Fruit fly (Drosophila melanogaster) whole organism, prepupa: Measurements from ENCODE around the gene CG5071.
A peak's percentile ranks its signal among the peaks of the same experiment; 100 is the strongest.

Experiments
- Blimp-1 ChIP-seq: fragments of 200-800 bp; sonication (Bioruptor generic); optimal IDR thresholded peaks from 3 replicates; lab custom pipeline; 2017; ENCODE audit warnings: missing biosample characterization, missing genetic modification characterization, mild to moderate bottlenecking, moderate library complexity, missing genetic modification reagents
- CG10631 ChIP-seq: fragments of 200-800 bp; sonication (Bioruptor generic); optimal IDR thresholded peaks from 2 replicates; lab custom pipeline; 2016; ENCODE audit warnings: missing biosample characterization, missing genetic modification characterization
- CG11294 ChIP-seq: fragments of 200-800 bp; sonication (Bioruptor generic); IDR thresholded peaks from 2 replicates; pipeline ENCODE4 v1.3.6; 2022; ENCODE audit warnings: missing biosample characterization, missing genetic modification characterization
- CG11762 ChIP-seq: fragments of 200-800 bp; sonication (Bioruptor generic); optimal IDR thresholded peaks from 3 replicates; lab custom pipeline; 2016; ENCODE audit warnings: missing biosample characterization, missing genetic modification characterization; ENCODE audit not compliant: insufficient read depth
- CG15336 ChIP-seq: fragments of 200-800 bp; sonication (Bioruptor generic); IDR thresholded peaks from 2 replicates; pipeline ENCODE4 v1.3.6; 2022; ENCODE audit warnings: missing biosample characterization, missing genetic modification characterization
- CG1621 ChIP-seq: fragments of 200-800 bp; sonication (Bioruptor generic); optimal IDR thresholded peaks from 3 replicates; lab custom pipeline; 2018; ENCODE audit warnings: missing biosample characterization, mild to moderate bottlenecking, missing genetic modification characterization
- CG31627 ChIP-seq: fragments of 200-800 bp; sonication (Bioruptor generic); optimal IDR thresholded peaks from 3 replicates; lab custom pipeline; 2016; ENCODE audit warnings: missing biosample characterization, missing genetic modification characterization
- CG32006 ChIP-seq: fragments of 200-800 bp; sonication (Bioruptor generic); optimal IDR thresholded peaks from 3 replicates; lab custom pipeline; 2017; ENCODE audit warnings: missing biosample characterization, mild to moderate bottlenecking, missing genetic modification characterization
- CG34406 ChIP-seq: fragments of 200-800 bp; sonication (Bioruptor generic); optimal IDR thresholded peaks from 3 replicates; lab custom pipeline; 2016; ENCODE audit warnings: missing biosample characterization, missing genetic modification characterization
- CG3919 ChIP-seq: fragments of 200-800 bp; sonication (Bioruptor generic); optimal IDR thresholded peaks from 3 replicates; lab custom pipeline; 2016; ENCODE audit warnings: missing biosample characterization, missing genetic modification characterization
- CG4318 ChIP-seq: fragments of 200-800 bp; sonication (Bioruptor generic); optimal IDR thresholded peaks from 3 replicates; lab custom pipeline; 2017; ENCODE audit warnings: missing biosample characterization, mild to moderate bottlenecking, missing genetic modification characterization
- CG6163 ChIP-seq: fragments of 200-800 bp; sonication (Bioruptor generic); IDR thresholded peaks from 3 replicates; pipeline ENCODE4 v1.3.6; 2022; ENCODE audit warnings: missing biosample characterization, missing genetic modification characterization
- CG6276 ChIP-seq: fragments of 200-800 bp; sonication (Bioruptor generic); optimal IDR thresholded peaks from 2 replicates; lab custom pipeline; 2017; ENCODE audit warnings: missing biosample characterization, mild to moderate bottlenecking, missing genetic modification characterization
- CG6854 ChIP-seq: fragments of 200-800 bp; sonication (Bioruptor generic); optimal IDR thresholded peaks from 2 replicates; lab custom pipeline; 2017; ENCODE audit warnings: missing biosample characterization, mild to moderate bottlenecking, missing genetic modification characterization
- CG8119 ChIP-seq: fragments of 200-800 bp; sonication (Bioruptor generic); IDR thresholded peaks from 3 replicates; pipeline ENCODE4 v1.3.6; 2022; ENCODE audit warnings: missing biosample characterization, missing genetic modification characterization
- CG9139 ChIP-seq: fragments of 200-800 bp; sonication (Bioruptor generic); optimal IDR thresholded peaks from 3 replicates; lab custom pipeline; 2017; ENCODE audit warnings: missing biosample characterization, mild to moderate bottlenecking, missing genetic modification characterization
- Eip78C ChIP-seq: fragments of 200-800 bp; sonication (Bioruptor generic); peaks from one replicate; lab custom pipeline; 2016; ENCODE audit warnings: missing biosample characterization, missing genetic modification characterization
- Ets21C ChIP-seq: fragments of 200-800 bp; sonication (Bioruptor generic); optimal IDR thresholded peaks from 3 replicates; lab custom pipeline; 2016; ENCODE audit warnings: missing biosample characterization, missing genetic modification characterization
- Gug ChIP-seq: fragments of 200-800 bp; sonication (Bioruptor generic); IDR thresholded peaks from 2 replicates; pipeline ENCODE4 v1.3.6; 2022; ENCODE audit warnings: missing biosample characterization, missing genetic modification characterization
- Hr38 ChIP-seq: sonication (Bioruptor generic); optimal IDR thresholded peaks from 2 replicates; lab custom pipeline; 2016; ENCODE audit warnings: missing biosample characterization, missing genetic modification characterization
- Hr39 ChIP-seq: fragments of 200-800 bp; sonication (Bioruptor generic); optimal IDR thresholded peaks from 2 replicates; lab custom pipeline; 2016; ENCODE audit warnings: missing biosample characterization, missing genetic modification characterization
- Hr4 ChIP-seq: fragments of 200-800 bp; sonication (Bioruptor generic); optimal IDR thresholded peaks from 3 replicates; lab custom pipeline; 2016; ENCODE audit warnings: missing biosample characterization, missing genetic modification characterization
- Met ChIP-seq: fragments of 200-800 bp; sonication (Bioruptor generic); optimal IDR thresholded peaks from 3 replicates; lab custom pipeline; 2016; ENCODE audit warnings: missing biosample characterization, missing genetic modification characterization
- OdsH ChIP-seq: fragments of 200-800 bp; sonication (Bioruptor generic); optimal IDR thresholded peaks from 3 replicates; lab custom pipeline; 2016; ENCODE audit warnings: missing biosample characterization, missing genetic modification characterization
- Smox ChIP-seq: fragments of 200-800 bp; sonication (Bioruptor generic); optimal IDR thresholded peaks from 3 replicates; lab custom pipeline; 2016; ENCODE audit warnings: missing biosample characterization, missing genetic modification characterization
- Sox102F ChIP-seq: fragments of 200-800 bp; sonication (Bioruptor generic); optimal IDR thresholded peaks from 2 replicates; lab custom pipeline; 2016; ENCODE audit warnings: missing biosample characterization, mild to moderate bottlenecking, missing genetic modification characterization
- Sox14 ChIP-seq: fragments of 200-800 bp; sonication (Bioruptor generic); optimal IDR thresholded peaks from 3 replicates; lab custom pipeline; 2016; ENCODE audit warnings: missing biosample characterization, missing genetic modification characterization
- achi ChIP-seq: fragments of 200-800 bp; sonication (Bioruptor generic); optimal IDR thresholded peaks from 3 replicates; lab custom pipeline; 2016; ENCODE audit warnings: missing biosample characterization, missing genetic modification characterization
- acj6 ChIP-seq: fragments of 200-800 bp; sonication (Bioruptor generic); optimal IDR thresholded peaks from 3 replicates; lab custom pipeline; 2016; ENCODE audit warnings: missing biosample characterization, missing genetic modification characterization
- cyc ChIP-seq: fragments of 200-800 bp; sonication (Bioruptor generic); optimal IDR thresholded peaks from 3 replicates; lab custom pipeline; 2016; ENCODE audit warnings: missing biosample characterization, missing genetic modification characterization
- dac ChIP-seq: fragments of 200-800 bp; sonication (Bioruptor generic); optimal IDR thresholded peaks from 2 replicates; lab custom pipeline; 2017; ENCODE audit warnings: missing biosample characterization, mild to moderate bottlenecking, missing genetic modification characterization
- dsx ChIP-seq: fragments of 200-800 bp; optimal IDR thresholded peaks from 3 replicates; lab custom pipeline; 2019; ENCODE audit warnings: missing biosample characterization, mild to moderate bottlenecking, missing genetic modification characterization, moderate library complexity; ENCODE audit not compliant: poor library complexity, severe bottlenecking
- eg ChIP-seq: fragments of 200-800 bp; sonication (Bioruptor generic); IDR thresholded peaks from 3 replicates; pipeline ENCODE4 v1.3.6; 2022; ENCODE audit warnings: missing biosample characterization, missing genetic modification characterization
- esn ChIP-seq: fragments of 200-800 bp; sonication (Bioruptor generic); optimal IDR thresholded peaks from 2 replicates; lab custom pipeline; 2016; ENCODE audit warnings: missing biosample characterization, mild to moderate bottlenecking, missing genetic modification characterization, moderate library complexity
- fd59A ChIP-seq: fragments of 200-800 bp; sonication (Bioruptor generic); optimal IDR thresholded peaks from 2 replicates; lab custom pipeline; 2017; ENCODE audit warnings: missing biosample characterization, mild to moderate bottlenecking, missing genetic modification characterization, missing genetic modification reagents
- fd85E ChIP-seq: fragments of 200-800 bp; sonication (Bioruptor generic); optimal IDR thresholded peaks from 3 replicates; lab custom pipeline; 2016; ENCODE audit warnings: missing biosample characterization, missing genetic modification characterization
- fkh ChIP-seq: fragments of 200-800 bp; sonication (Bioruptor generic); optimal IDR thresholded peaks from 3 replicates; lab custom pipeline; 2017; ENCODE audit warnings: missing biosample characterization, mild to moderate bottlenecking, missing genetic modification characterization, moderate library complexity
- lz ChIP-seq: fragments of 200-800 bp; sonication (Bioruptor generic); optimal IDR thresholded peaks from 3 replicates; lab custom pipeline; 2016; ENCODE audit warnings: missing biosample characterization, missing genetic modification characterization
- pdm3 ChIP-seq: fragments of 200-800 bp; sonication (Bioruptor generic); optimal IDR thresholded peaks from 3 replicates; lab custom pipeline; 2016; ENCODE audit warnings: missing biosample characterization, missing genetic modification characterization
- svp ChIP-seq: fragments of 200-800 bp; sonication (Bioruptor generic); peaks from one replicate; lab custom pipeline; 2016; ENCODE audit warnings: missing biosample characterization, missing genetic modification characterization
- topi ChIP-seq: fragments of 200-800 bp; sonication (Bioruptor generic); optimal IDR thresholded peaks from 3 replicates; lab custom pipeline; 2016; ENCODE audit warnings: missing biosample characterization, missing genetic modification characterization

The CG5071 gene

dm6 chr3R:25659857-25660417 lies 41.7 kb downstream of the CG5071 start:
- peak; percentile 43 for TF ChIP-seq CG32006 (GFP tag; lab: Kevin White, UChicago)
- no peak for TF ChIP-seq CG4318 (GFP tag; lab: Kevin White, UChicago)
- TF ChIP-seq Hr4 (GFP tag; lab: Kevin White, UChicago) = peak; percentile 8
- no peak; the same call in 1 of the 2 replicates for TF ChIP-seq CG11294 (GFP tag; lab: Robert Waterston, UW)
- no peak for TF ChIP-seq topi
- peak; percentile 59 for TF ChIP-seq fkh (GFP tag; lab: Kevin White, UChicago)
- no peak for TF ChIP-seq cyc (GFP tag; lab: Kevin White, UChicago)
- TF ChIP-seq CG15336 (GFP tag; lab: Robert Waterston, UW) = peak; percentile 39; the same call in 1 of the 2 replicates
- no peak for TF ChIP-seq svp (GFP tag; lab: Kevin White, UChicago)
- 0 out of 3 replicates have a peak, but pooled peaks have one; percentile 18 for TF ChIP-seq eg
- TF ChIP-seq dac (GFP tag; lab: Kevin White, UChicago) = no peak

dm6 chr3R:25660985-25661530 lies 42.8 kb downstream of the CG5071 start, which contains the start of gene Tnks:
Gene Tnks (minus strand): TSS chr3R:25661286.
- peak; percentile 66 for TF ChIP-seq CG6854
- TF ChIP-seq Hr38 (GFP tag; lab: Kevin White, UChicago) = no peak
- TF ChIP-seq Gug (GFP tag; lab: Robert Waterston, UW) = no peak
- TF ChIP-seq CG1621 (tag; lab: Kevin White, UChicago) = no peak
- TF ChIP-seq svp (GFP tag; lab: Kevin White, UChicago) = peak; percentile 75
- TF ChIP-seq fd85E = no peak
- peak; percentile 5 for TF ChIP-seq OdsH
- peak; percentile 76 for TF ChIP-seq Eip78C (GFP tag; lab: Kevin White, UChicago)
- peak; percentile 30; the same call in 1 of the 3 replicates for TF ChIP-seq CG6163 (GFP tag; lab: Robert Waterston, UW)
- TF ChIP-seq CG10631 (GFP tag; lab: Kevin White, UChicago) = peak; percentile 33
- peak; percentile 8 for TF ChIP-seq Sox102F

- TF ChIP-seq achi (GFP tag; lab: Kevin White, UChicago) (peak; percentile 19), fkh (GFP tag; lab: Kevin White, UChicago) (peak; percentile 73), Hr4 (GFP tag; lab: Kevin White, UChicago) (peak; percentile 25), CG6276 (peak; percentile 53), topi (no peak), CG11762 (GFP tag; lab: Kevin White, UChicago) (peak; percentile 1), pdm3 (GFP tag; lab: Kevin White, UChicago) (peak; percentile 15), acj6 (GFP tag; lab: Kevin White, UChicago) (peak; percentile 23), CG31627 (GFP tag; lab: Kevin White, UChicago) (peak; percentile 20), CG8119 (GFP tag; lab: Robert Waterston, UW) (peak; percentile 25; the same call in 1 of the 3 replicates), CG9139 (GFP tag; lab: Kevin White, UChicago) (no peak), Smox (GFP tag; lab: Kevin White, UChicago) (peak; percentile 31), Blimp-1 (peak; percentile 79), dsx (GFP tag; lab: Kevin White, UChicago) (peak; percentile 95), CG34406 (GFP tag; lab: Kevin White, UChicago) (no peak), fd59A (GFP tag; lab: Kevin White, UChicago) (no peak), Ets21C (GFP tag; lab: Kevin White, UChicago) (peak; percentile 23), eg (peak; percentile 7; the same call in 1 of the 3 replicates), esn (GFP tag; lab: Kevin White, UChicago) (peak; percentile 39), Hr39 (peak; percentile 3), CG3919 (GFP tag; lab: Kevin White, UChicago) (no peak), CG4318 (GFP tag; lab: Kevin White, UChicago) (no peak), svp (GFP tag; lab: Kevin White, UChicago) (no peak), CG10631 (GFP tag; lab: Kevin White, UChicago) (no peak), lz (GFP tag; lab: Kevin White, UChicago) (peak; percentile 24), CG6163 (GFP tag; lab: Robert Waterston, UW) (no peak; the same call in 1 of the 3 replicates), Eip78C (GFP tag; lab: Kevin White, UChicago) (peak; percentile 71), OdsH (peak; percentile 15), Sox14 (GFP tag; lab: Kevin White, UChicago) (no peak), Met (GFP tag; lab: Kevin White, UChicago) (no peak)
Observed at dm6 chr3R:25661531-25662193, 43.4 kb downstream of the CG5071 start, which contains the start of gene RASSF8. Gene RASSF8 (plus strand): TSS chr3R:25661795.
